Worm (Caenorhabditis elegans) whole organism, L3 larva: ENCODE data around the gene F07E5.12.

Experiments used
- ama-1 ChIP-seq: fragments of 150-350 bp; optimal IDR thresholded peaks from 2 replicates; lab custom pipeline; 2018
- ceh-9 ChIP-seq: sonication (generic microtip); optimal IDR thresholded peaks from 2 replicates; lab custom pipeline; 2018; ENCODE audit warnings: missing biosample characterization, missing genetic modification characterization
- elt-2 ChIP-seq: sonication (generic microtip); optimal IDR thresholded peaks from 2 replicates; lab custom pipeline; 2016; ENCODE audit warnings: missing genetic modification reagents, mild to moderate bottlenecking, missing genetic modification characterization, missing compliant biosample characterization
- eor-1 ChIP-seq, 2 experiments: fragments of 150-350 bp; optimal IDR thresholded peaks; 2 replicates each; lab custom pipeline; 2014 to 2018; ENCODE audit warnings: missing biosample characterization in 2 of 2, missing genetic modification characterization in 2 of 2
- jun-1 ChIP-seq: fragments of 150-350 bp; optimal IDR thresholded peaks from 2 replicates; lab custom pipeline; 2014; ENCODE audit warnings: missing biosample characterization, missing genetic modification reagents, missing genetic modification characterization
- lin-15B ChIP-seq: fragments of 150-350 bp; optimal IDR thresholded peaks from 2 replicates; lab custom pipeline; 2014; ENCODE audit warnings: missing biosample characterization, missing genetic modification characterization
- nhr-11 ChIP-seq: fragments of 150-350 bp; optimal IDR thresholded peaks from 2 replicates; lab custom pipeline; 2014; ENCODE audit warnings: missing biosample characterization, missing genetic modification characterization
- nhr-25 ChIP-seq: sonication (generic microtip); optimal IDR thresholded peaks from 2 replicates; lab custom pipeline; 2017; ENCODE audit warnings: missing biosample characterization, missing genetic modification characterization
- nhr-43 ChIP-seq: sonication (generic microtip); optimal IDR thresholded peaks from 2 replicates; lab custom pipeline; 2016; ENCODE audit warnings: mild to moderate bottlenecking, missing genetic modification characterization, missing compliant biosample characterization; ENCODE audit not compliant: poor library complexity, severe bottlenecking
- nhr-76 ChIP-seq: fragments of 150-350 bp; sonication (generic microtip); optimal IDR thresholded peaks from 5 replicates; lab custom pipeline; 2014; ENCODE audit warnings: missing biosample characterization, missing genetic modification characterization
- nhr-77 ChIP-seq: fragments of 150-350 bp; optimal IDR thresholded peaks from 2 replicates; lab custom pipeline; 2014; ENCODE audit warnings: missing biosample characterization, missing genetic modification characterization
- pqm-1 ChIP-seq: fragments of 150-350 bp; optimal IDR thresholded peaks from 2 replicates; lab custom pipeline; 2017; ENCODE audit warnings: missing biosample characterization, missing genetic modification characterization, inconsistent platforms
- zag-1 ChIP-seq: fragments of 150-350 bp; optimal IDR thresholded peaks from 2 replicates; lab custom pipeline; 2014; ENCODE audit warnings: missing biosample characterization, missing genetic modification characterization
- ztf-11 ChIP-seq: fragments of 150-350 bp; optimal IDR thresholded peaks from 2 replicates; lab custom pipeline; 2014; ENCODE audit warnings: missing biosample characterization, missing genetic modification characterization

- TF ChIP-seq ztf-11 (tag; lab: Kevin White, UChicago) (no peak), nhr-77 (tag; lab: Kevin White, UChicago) (no peak), nhr-25 (tag; lab: Kevin White, UChicago) (no peak), nhr-76 (tag; lab: Kevin White, UChicago) (no peak), lin-15B (tag; lab: Kevin White, UChicago) (no peak), eor-1 (tag; optimal IDR thresholded peaks at IDR 0.05; lab: Kevin White, UChicago) (no peak), pqm-1 (no peak), ama-1 (lab: Kevin White, UChicago) (no peak), elt-2 (tag; lab: Kevin White, UChicago) (no peak), nhr-11 (tag; lab: Kevin White, UChicago) (no peak), ceh-9 (no peak), jun-1 (tag; lab: Kevin White, UChicago) (no peak), zag-1 (tag; lab: Kevin White, UChicago) (no peak), nhr-43 (no peak)
Measured at ce11 chrII:2116794-2117193, 49.0 kb downstream of the F07E5.12 start, which contains the start of gene srh-195.
